ENCODE assay signal across 4 worm cellular contexts in the genomic region with DNA sequence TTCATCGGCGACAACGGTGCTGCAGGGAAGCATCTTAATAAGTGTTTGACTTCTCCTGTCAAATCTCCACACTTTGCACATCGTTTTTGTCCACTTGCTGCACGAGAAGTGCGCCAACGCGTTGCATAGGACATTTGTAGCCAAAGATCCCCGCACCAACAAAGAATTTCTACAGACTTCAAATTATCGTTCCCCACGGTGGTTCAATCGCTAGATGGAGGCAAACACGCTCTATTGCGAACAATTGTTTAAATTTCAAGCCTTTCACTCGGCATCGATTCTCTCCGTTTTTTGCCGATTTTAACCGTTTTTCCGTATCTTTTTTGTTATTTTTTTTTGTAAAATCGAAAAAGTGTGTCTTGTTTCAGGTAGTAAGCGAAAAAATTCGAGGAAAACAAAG.
A peak's percentile ranks its signal among the peaks of the same experiment; 100 is the strongest.
TF ChIP-seq lines count a peak whose summit lies in the region.

No protein-coding gene starts in this region.

TF ChIP-seq in whole organism, L1 larva, 84 proteins besides CTCF, POLR2A, EP300 and RAD21:
- TF ChIP-seq vab-15 (tag; optimal IDR thresholded peaks at IDR 0.05; lab: Kevin White, UChicago) (peak; percentile 35), efl-1 (optimal IDR thresholded peaks at IDR 0.05; lab: Kevin White, UChicago) (peak in 1 of 2 experiments; percentile 15), efl-1 (GFP tag; optimal IDR thresholded peaks at IDR 0.05 in 1 of 2; lab: Kevin White, UChicago) (peak in 1 of 2 experiments; percentile 63), lsy-2 (tag; optimal IDR thresholded peaks at IDR 0.05; lab: Kevin White, UChicago) (peak in 1 of 2 experiments; percentile 36)

TF ChIP-seq in whole organism, L4 larva, 104 proteins besides CTCF, POLR2A, EP300 and RAD21:
- TF ChIP-seq lin-38 (GFP tag; IDR thresholded peaks at IDR 0.05; lab: Robert Waterston, UW) (peak; percentile 87), hmg-1.1 (GFP tag; IDR thresholded peaks at IDR 0.05; lab: Robert Waterston, UW) (0 out of 2 replicates have a peak, but pooled peaks have one; percentile 25)
TF ChIP-seq in whole organism, L4 larva: peak in this region for 2; not testable (repeated sequence) for 102.

TF ChIP-seq in whole organism, midembryonic, 9 proteins besides CTCF, POLR2A, EP300 and RAD21:
- 0 out of 2 replicates have a peak, but pooled peaks have one; percentile 39 for TF ChIP-seq ztf-23 (GFP tag; IDR thresholded peaks at IDR 0.05; lab: Robert Waterston, UW)

TF ChIP-seq in whole organism, young adult, 124 proteins besides CTCF, POLR2A, EP300 and RAD21:
- peak; percentile 52; the same call in 1 of the 2 replicates for TF ChIP-seq hmg-1.2 (GFP tag; IDR thresholded peaks at IDR 0.05; lab: Robert Waterston, UW)
- TF ChIP-seq mcd-1 (GFP tag; IDR thresholded peaks at IDR 0.05; lab: Robert Waterston, UW): peak; percentile 71
- 0 out of 2 replicates have a peak, but pooled peaks have one; percentile 12 for TF ChIP-seq attf-3 (GFP tag; conservative IDR thresholded peaks at IDR 0.05; lab: Robert Waterston, UW)
